Fruit fly (Drosophila melanogaster): Measurements from ENCODE around the gene CG5111.

The CG5111 gene

DNA sequence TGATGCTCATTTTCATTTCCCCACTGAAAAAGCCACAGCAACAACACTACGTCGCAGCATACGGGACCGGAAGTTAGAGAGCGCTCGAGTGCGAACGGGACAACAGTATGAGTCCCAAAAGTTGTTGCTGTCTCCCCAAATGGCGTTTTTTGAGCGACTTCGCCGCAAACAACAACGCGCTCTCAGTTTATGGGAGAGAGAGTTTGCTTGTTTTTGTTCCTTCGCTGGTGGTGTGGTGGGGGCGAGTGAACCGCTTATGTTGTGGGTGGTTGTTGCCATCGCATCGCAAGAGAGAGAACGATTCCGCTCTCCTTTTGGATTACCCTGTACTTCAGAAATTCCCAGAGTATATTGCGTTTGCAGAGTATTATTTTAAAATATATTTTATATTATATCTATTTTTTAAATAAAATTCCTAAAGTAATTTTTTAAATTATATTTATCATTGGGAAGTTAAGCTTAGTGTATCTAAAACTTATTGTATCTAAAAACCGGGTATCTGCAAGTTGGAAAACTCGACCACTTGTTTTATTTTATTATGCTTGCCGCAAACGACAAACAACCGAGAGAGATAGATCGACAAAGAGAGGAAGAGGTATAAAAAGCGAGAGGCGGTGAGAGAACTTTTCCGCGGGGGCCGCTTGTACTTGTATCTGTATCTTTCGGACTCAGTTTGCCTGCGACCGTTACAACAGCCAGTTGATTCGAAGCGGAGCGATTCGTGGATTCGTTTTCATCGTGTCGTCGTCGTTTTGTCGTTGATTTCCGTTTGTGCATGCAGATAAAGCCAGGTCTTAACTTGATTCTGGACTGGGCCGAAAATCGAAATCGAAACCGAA, 9.6 kb downstream of the CG5111 start, which contains the start of gene msi (continued):
- TF ChIP-seq CG1602 (GFP tag; optimal IDR thresholded peaks at IDR 0.05) (peak; percentile 99), Asciz (GFP tag; optimal IDR thresholded peaks at IDR 0.05) (peak; percentile 99), CG11398 (GFP tag; optimal IDR thresholded peaks at IDR 0.05) (no peak), bigmax (GFP tag; optimal IDR thresholded peaks at IDR 0.05) (no peak), gsb (GFP tag; IDR thresholded peaks at IDR 0.05) (peak; percentile 97), Doc2 (GFP tag; IDR thresholded peaks at IDR 0.05) (peak; percentile 94), Dip2 (GFP tag; IDR thresholded peaks at IDR 0.05) (peak; percentile 71), zfh1 (GFP tag; IDR thresholded peaks at IDR 0.05) (peak; percentile 98), Sry-β (GFP tag; optimal IDR thresholded peaks at IDR 0.05) (peak; percentile 83), cwo (GFP tag; optimal IDR thresholded peaks at IDR 0.05) (peak; percentile 98), CG3838 (GFP tag; optimal IDR thresholded peaks at IDR 0.05) (peak; percentile 84), az2 (GFP tag; optimal IDR thresholded peaks at IDR 0.05) (peak; percentile 98), CG10267 (tag; optimal IDR thresholded peaks at IDR 0.05) (peak; percentile 99), CG10147 (GFP tag; optimal IDR thresholded peaks at IDR 0.05) (peak; percentile 99), CG8924 (tag; optimal IDR thresholded peaks at IDR 0.05) (peak; percentile 100), Bteb2 (GFP tag; optimal IDR thresholded peaks at IDR 0.05) (peak; percentile 78), zf30C (GFP tag; optimal IDR thresholded peaks at IDR 0.05) (no peak), Dp (GFP tag; optimal IDR thresholded peaks at IDR 0.05) (peak; percentile 29), ssp (GFP tag; IDR thresholded peaks at IDR 0.05) (peak; percentile 96), Dek (tag; optimal IDR thresholded peaks at IDR 0.05) (peak; percentile 99), CG7556 (GFP tag; optimal IDR thresholded peaks at IDR 0.05) (peak; percentile 100), otp (GFP tag; IDR thresholded peaks at IDR 0.05) (peak; percentile 97), CG34376 (GFP tag; optimal IDR thresholded peaks at IDR 0.05) (peak; percentile 79), Ets65A (GFP tag) (peak; percentile 96), CG3281 (GFP tag; optimal IDR thresholded peaks at IDR 0.05) (peak; percentile 98), wek (GFP tag; optimal IDR thresholded peaks at IDR 0.05) (peak; percentile 80), Dbx (GFP tag; IDR thresholded peaks at IDR 0.05) (peak; percentile 99), CG13287 (GFP tag; IDR thresholded peaks at IDR 0.05; ENCODE audit: partially characterized antibody) (peak; percentile 65), CG17802 (tag; optimal IDR thresholded peaks at IDR 0.05) (peak; percentile 89), MTF-1 (GFP tag; optimal IDR thresholded peaks at IDR 0.05; ENCODE audit: borderline replicate concordance) (peak; percentile 91), CG17385 (GFP tag; optimal IDR thresholded peaks at IDR 0.05) (peak; percentile 98), vfl (GFP tag; optimal IDR thresholded peaks at IDR 0.05) (peak; percentile 79), Oli (tag; optimal IDR thresholded peaks at IDR 0.05) (peak; percentile 100), CG7987 (GFP tag; optimal IDR thresholded peaks at IDR 0.05) (peak; percentile 87), Atf6 (GFP tag; IDR thresholded peaks at IDR 0.05) (peak; percentile 97), Eip74EF (GFP tag; optimal IDR thresholded peaks at IDR 0.05) (peak in 1 of 2 experiments; percentile 99), dimm (GFP tag; IDR thresholded peaks at IDR 0.05) (peak; percentile 97), ara (GFP tag; IDR thresholded peaks at IDR 0.05) (peak; percentile 99), dati (GFP tag; IDR thresholded peaks at IDR 0.05) (peak; percentile 91), hb (GFP tag; IDR thresholded peaks at IDR 0.05; ENCODE audit: partially characterized antibody) (no peak), CG43689 (GFP tag; IDR thresholded peaks at IDR 0.05) (peak; percentile 98), peb (GFP tag; IDR thresholded peaks at IDR 0.05) (peak; percentile 97), pros (GFP tag; optimal IDR thresholded peaks at IDR 0.05) (peak; percentile 76), CG13775 (GFP tag; optimal IDR thresholded peaks at IDR 0.05) (peak; percentile 98), CG7928 (GFP tag; optimal IDR thresholded peaks at IDR 0.05) (peak; percentile 78), BtbVII (GFP tag; optimal IDR thresholded peaks at IDR 0.05) (peak; percentile 97), pho (GFP tag; optimal IDR thresholded peaks at IDR 0.05) (peak; percentile 40), B-H2 (GFP tag; optimal IDR thresholded peaks at IDR 0.05) (peak; percentile 77)

All from whole organism, embryonic.